Worm (Caenorhabditis elegans): Measurements from ENCODE around the gene srz-59.

DNA sequence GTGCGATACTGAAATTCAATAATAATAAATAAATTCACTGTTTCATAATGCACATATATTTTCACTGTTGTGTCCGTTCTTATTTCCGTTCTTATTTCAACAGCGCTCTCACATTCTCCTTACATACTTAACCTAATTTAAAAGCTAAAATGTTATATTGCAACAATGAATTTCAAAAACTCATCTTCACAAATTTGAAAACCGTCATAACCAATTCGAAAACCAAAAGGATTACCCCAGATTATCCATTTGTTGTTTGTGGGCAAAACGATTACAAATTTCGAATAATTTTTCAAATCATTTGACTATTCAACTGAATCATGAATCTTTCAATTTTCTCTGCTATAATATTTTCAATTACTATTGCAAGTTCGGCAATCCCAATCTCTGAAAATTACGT lies 40.3 kb downstream of the srz-59 start, which contains the start of gene R05A10.4:
- TF ChIP-seq elt-3 (tag; optimal IDR thresholded peaks at IDR 0.05) (no peak), ama-1 (optimal IDR thresholded peaks at IDR 0.05) (no peak), ceh-82 (tag; optimal IDR thresholded peaks at IDR 0.05) (no peak), lin-39 (tag; optimal IDR thresholded peaks at IDR 0.05) (no peak)
